Worm (Caenorhabditis elegans) whole organism, young adult: ENCODE results near the gene hrg-3.
A peak's percentile ranks its signal among the peaks of the same experiment; 100 is the strongest.

Experiments
- D2030.7 ChIP-seq: fragments of 200-800 bp; sonication (Bioruptor generic); IDR thresholded peaks from 2 replicates; pipeline ENCODE4 v1.3.6; 2022; ENCODE audit warnings: missing genetic modification reagents, missing genetic modification characterization, missing compliant biosample characterization
- F33H1.4 ChIP-seq: fragments of 200-800 bp; sonication (Bioruptor generic); IDR thresholded peaks from 2 replicates; pipeline ENCODE4 v1.3.6; 2022; ENCODE audit warnings: missing genetic modification reagents, missing genetic modification characterization, missing compliant biosample characterization
- F52B5.7 ChIP-seq: sonication (generic microtip); optimal IDR thresholded peaks from 2 replicates; lab custom pipeline; 2016; ENCODE audit warnings: mild to moderate bottlenecking, missing genetic modification characterization, missing compliant biosample characterization
- F55B11.4 ChIP-seq: sonication (generic microtip); optimal IDR thresholded peaks from 2 replicates; lab custom pipeline; 2016; ENCODE audit warnings: missing compliant biosample characterization, missing genetic modification characterization, borderline replicate concordance; ENCODE audit not compliant: insufficient read depth
- F57C9.4 ChIP-seq: sonication (generic microtip); optimal IDR thresholded peaks from 2 replicates; lab custom pipeline; 2017; ENCODE audit warnings: mild to moderate bottlenecking, missing genetic modification characterization, missing compliant biosample characterization
- atf-7 ChIP-seq: sonication (generic microtip); optimal IDR thresholded peaks from 2 replicates; lab custom pipeline; 2017; ENCODE audit warnings: mild to moderate bottlenecking, missing genetic modification characterization, missing compliant biosample characterization
- attf-5 ChIP-seq: fragments of 200-800 bp; sonication (Bioruptor generic); optimal IDR thresholded peaks from 2 replicates; lab custom pipeline; 2018; ENCODE audit warnings: mild to moderate bottlenecking, missing genetic modification characterization, missing compliant biosample characterization
- ceh-58 ChIP-seq: fragments of 200-800 bp; sonication (Bioruptor generic); IDR thresholded peaks from 2 replicates; pipeline ENCODE4 v1.3.6; 2022; ENCODE audit warnings: missing genetic modification characterization, missing compliant biosample characterization
- ceh-79 ChIP-seq: sonication (generic microtip); optimal IDR thresholded peaks from 2 replicates; lab custom pipeline; 2017; ENCODE audit warnings: mild to moderate bottlenecking, missing genetic modification characterization, missing compliant biosample characterization
- dox-1 ChIP-seq: fragments of 200-800 bp; sonication (Bioruptor generic); IDR thresholded peaks from 2 replicates; pipeline ENCODE4 v1.3.6; 2022; ENCODE audit warnings: missing genetic modification reagents, missing genetic modification characterization, missing compliant biosample characterization
- egl-18 ChIP-seq: fragments of 200-800 bp; sonication (Bioruptor generic); IDR thresholded peaks from 2 replicates; pipeline ENCODE4 v1.3.6; 2022; ENCODE audit warnings: missing genetic modification reagents, missing genetic modification characterization, missing compliant biosample characterization
- him-1 ChIP-seq: sonication (generic microtip); optimal IDR thresholded peaks from 2 replicates; lab custom pipeline; 2016; ENCODE audit warnings: missing genotype, missing genetic modification reagents, missing genetic modification characterization, missing compliant biosample characterization
- hlh-12 ChIP-seq: sonication (generic microtip); optimal IDR thresholded peaks from 2 replicates; lab custom pipeline; 2016; ENCODE audit warnings: missing genetic modification characterization, missing compliant biosample characterization
- hmg-1.2 ChIP-seq: fragments of 200-800 bp; sonication (Bioruptor generic); IDR thresholded peaks from 2 replicates; pipeline ENCODE4 v1.3.6; 2022; ENCODE audit warnings: missing genetic modification reagents, missing genetic modification characterization, missing compliant biosample characterization
- hmg-20 ChIP-seq: fragments of 200-800 bp; sonication (Bioruptor generic); IDR thresholded peaks from 2 replicates; pipeline ENCODE4 v1.3.6; 2022; ENCODE audit warnings: missing genetic modification reagents, missing genetic modification characterization, missing compliant biosample characterization
- hrde-1 ChIP-seq: sonication (generic microtip); optimal IDR thresholded peaks from 2 replicates; lab custom pipeline; 2016; ENCODE audit warnings: missing genetic modification characterization, mild to moderate bottlenecking, missing compliant biosample characterization, moderate library complexity, missing genotype, missing genetic modification reagents, borderline replicate concordance
- hsf-1 ChIP-seq: fragments of 200-800 bp; sonication (Bioruptor generic); IDR thresholded peaks from 2 replicates; pipeline ENCODE4 v1.3.6; 2022; ENCODE audit warnings: missing genetic modification reagents, missing genetic modification characterization, missing compliant biosample characterization
- let-607 ChIP-seq, 2 experiments: fragments of 200-800 bp in 1 of 2; sonication (Bioruptor generic) in 1 of 2; sonication (generic microtip) in 1 of 2; optimal IDR thresholded peaks; 2 replicates each; lab custom pipeline; 2016 to 2018; ENCODE audit warnings: mild to moderate bottlenecking in 2 of 2, missing compliant biosample characterization in 2 of 2, missing genetic modification characterization in 2 of 2, moderate library complexity in 2 of 2, missing genotype in 1 of 2
- lin-35 ChIP-seq, 3 experiments: fragments of 150-350 bp in 2 of 3; sonication (generic microtip) in 1 of 3; optimal IDR thresholded peaks; 2 replicates each; lab custom pipeline; 2014 to 2018; ENCODE audit warnings: missing biosample characterization in 3 of 3, missing genetic modification characterization in 3 of 3, missing genetic modification reagents in 3 of 3
- lin-40 ChIP-seq: sonication (generic microtip); optimal IDR thresholded peaks from 2 replicates; lab custom pipeline; 2016; ENCODE audit warnings: missing genetic modification characterization, mild to moderate bottlenecking, missing compliant biosample characterization, missing genotype, missing genetic modification reagents
- lir-1 ChIP-seq: fragments of 200-800 bp; sonication (Bioruptor generic); conservative IDR thresholded peaks from 2 replicates; pipeline ENCODE4 v1.3.6; 2022; ENCODE audit warnings: missing genetic modification reagents, missing genetic modification characterization, missing compliant biosample characterization
- lsl-1 ChIP-seq: fragments of 200-800 bp; sonication (Bioruptor generic); optimal IDR thresholded peaks from 2 replicates; lab custom pipeline; 2018; ENCODE audit warnings: mild to moderate bottlenecking, missing genetic modification characterization, moderate library complexity, missing compliant biosample characterization
- lsy-27 ChIP-seq: sonication (generic microtip); optimal IDR thresholded peaks from 2 replicates; lab custom pipeline; 2017; ENCODE audit warnings: missing genetic modification characterization, mild to moderate bottlenecking, missing compliant biosample characterization, antibody characterized with exemption, missing genotype, borderline replicate concordance; ENCODE audit not compliant: insufficient read depth
- madf-10 ChIP-seq: sonication (generic microtip); optimal IDR thresholded peaks from 2 replicates; lab custom pipeline; 2016; ENCODE audit warnings: mild to moderate bottlenecking, missing genetic modification characterization, missing compliant biosample characterization
- madf-8 ChIP-seq: fragments of 200-800 bp; sonication (Bioruptor generic); conservative IDR thresholded peaks from 2 replicates; pipeline ENCODE4 v1.3.6; 2022; ENCODE audit warnings: missing genetic modification reagents, missing genetic modification characterization, missing compliant biosample characterization
- mcd-1 ChIP-seq: fragments of 200-800 bp; sonication (Bioruptor generic); IDR thresholded peaks from 2 replicates; pipeline ENCODE4 v1.3.6; 2022; ENCODE audit warnings: missing genetic modification reagents, missing genetic modification characterization, missing compliant biosample characterization
- mes-4 ChIP-seq: sonication (generic microtip); optimal IDR thresholded peaks from 2 replicates; lab custom pipeline; 2016; ENCODE audit warnings: missing genotype, missing genetic modification characterization, missing compliant biosample characterization
- nhr-120 ChIP-seq: fragments of 200-800 bp; sonication (Bioruptor generic); IDR thresholded peaks from 2 replicates; pipeline ENCODE4 v1.3.6; 2022; ENCODE audit warnings: missing genetic modification characterization, missing compliant biosample characterization
- nhr-80 ChIP-seq: sonication (generic microtip); optimal IDR thresholded peaks from 2 replicates; lab custom pipeline; 2016; ENCODE audit warnings: missing genetic modification characterization, missing compliant biosample characterization
- nhr-90 ChIP-seq: sonication (generic microtip); optimal IDR thresholded peaks from 2 replicates; lab custom pipeline; 2016; ENCODE audit warnings: missing genotype, mild to moderate bottlenecking, missing genetic modification characterization, missing compliant biosample characterization
- rec-8 ChIP-seq, 2 experiments: sonication (generic microtip); optimal IDR thresholded peaks; 2 replicates each; lab custom pipeline; 2016; ENCODE audit warnings: mild to moderate bottlenecking in 2 of 2, missing genetic modification characterization in 2 of 2, missing genetic modification reagents in 2 of 2, missing genotype in 2 of 2, missing biosample characterization in 1 of 2, missing compliant biosample characterization in 1 of 2, moderate library complexity in 1 of 2
- sea-2 ChIP-seq: fragments of 200-800 bp; sonication (Bioruptor generic); IDR thresholded peaks from 2 replicates; pipeline ENCODE4 v1.3.6; 2022; ENCODE audit warnings: missing genetic modification characterization, missing compliant biosample characterization
- tbp1 ChIP-seq: fragments of 200-800 bp; sonication (Bioruptor generic); optimal IDR thresholded peaks from 2 replicates; lab custom pipeline; 2018; ENCODE audit warnings: mild to moderate bottlenecking, missing genetic modification characterization, missing compliant biosample characterization
- tlf-1 ChIP-seq: fragments of 200-800 bp; sonication (Bioruptor generic); optimal IDR thresholded peaks from 2 replicates; lab custom pipeline; 2018; ENCODE audit warnings: mild to moderate bottlenecking, missing genetic modification characterization, missing compliant biosample characterization
- unc-130 ChIP-seq: sonication (generic microtip); optimal IDR thresholded peaks from 2 replicates; lab custom pipeline; 2016; ENCODE audit warnings: missing genetic modification reagents, missing genetic modification characterization, missing compliant biosample characterization
- unc-62 ChIP-seq: fragments of 150-350 bp; optimal IDR thresholded peaks from 2 replicates; lab custom pipeline; 2014; ENCODE audit warnings: missing biosample characterization, missing genetic modification reagents, missing genetic modification characterization
- ztf-22 ChIP-seq: fragments of 200-800 bp; sonication (Bioruptor generic); optimal IDR thresholded peaks from 2 replicates; lab custom pipeline; 2018; ENCODE audit warnings: mild to moderate bottlenecking, missing genetic modification characterization, moderate library complexity, missing compliant biosample characterization
- ztf-28 ChIP-seq: fragments of 200-800 bp; sonication (Bioruptor generic); IDR thresholded peaks from 2 replicates; pipeline ENCODE4 v1.3.6; 2022; ENCODE audit warnings: missing genetic modification reagents, missing genetic modification characterization, missing compliant biosample characterization

The hrg-3 gene

DNA sequence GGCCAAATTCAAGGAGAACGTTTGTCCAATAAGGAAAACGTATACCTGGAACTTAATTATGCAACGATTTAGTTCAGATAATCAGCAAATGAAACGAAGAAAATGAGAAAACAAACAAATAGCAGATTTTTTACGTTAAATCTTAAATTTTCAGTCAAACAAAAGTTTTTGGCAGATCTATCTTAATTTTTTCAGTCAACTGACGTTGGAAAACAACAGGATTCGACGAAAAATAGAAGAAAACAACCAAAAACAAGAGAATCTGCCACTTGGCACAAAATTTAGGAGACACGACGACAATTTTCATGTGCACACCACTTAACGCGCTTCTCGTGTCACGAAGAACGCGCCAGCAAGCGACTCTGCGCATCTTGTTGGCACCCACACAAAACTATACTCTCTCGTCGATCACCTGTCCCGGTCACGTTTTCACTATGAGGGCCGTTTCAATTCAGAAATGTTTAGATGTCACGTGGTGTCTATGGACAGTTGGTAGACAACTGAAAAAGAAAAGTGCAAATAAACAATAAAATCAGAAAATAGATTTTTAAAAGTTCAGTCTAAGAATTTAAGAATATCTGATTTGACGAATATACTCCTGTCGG, 33.5 kb downstream of the hrg-3 start, which contains the start of gene ztf-7 (continued):
- peak; percentile 31 for TF ChIP-seq F52B5.7 (tag; lab: Kevin White, UChicago)
- peak; percentile 73 for TF ChIP-seq tbp1
- peak; percentile 63 for TF ChIP-seq hmg-20
- 0 out of 2 replicates have a peak, but pooled peaks have one; percentile 64 for TF ChIP-seq egl-18
- peak; percentile 62 for TF ChIP-seq F33H1.4
- TF ChIP-seq dox-1 (GFP tag; lab: Robert Waterston, UW): peak; percentile 98
- TF ChIP-seq hmg-1.2 (GFP tag; lab: Robert Waterston, UW): peak; percentile 99
- TF ChIP-seq lin-35 (GFP tag; optimal IDR thresholded peaks at IDR 0.05; lab: Kevin White, UChicago): peak in 1 of 3 experiments; percentile 87
- peak; percentile 97 for TF ChIP-seq tlf-1 (GFP tag; lab: Kevin White, UChicago)
- peak; percentile 92 for TF ChIP-seq mcd-1 (GFP tag; lab: Robert Waterston, UW)

DNA sequence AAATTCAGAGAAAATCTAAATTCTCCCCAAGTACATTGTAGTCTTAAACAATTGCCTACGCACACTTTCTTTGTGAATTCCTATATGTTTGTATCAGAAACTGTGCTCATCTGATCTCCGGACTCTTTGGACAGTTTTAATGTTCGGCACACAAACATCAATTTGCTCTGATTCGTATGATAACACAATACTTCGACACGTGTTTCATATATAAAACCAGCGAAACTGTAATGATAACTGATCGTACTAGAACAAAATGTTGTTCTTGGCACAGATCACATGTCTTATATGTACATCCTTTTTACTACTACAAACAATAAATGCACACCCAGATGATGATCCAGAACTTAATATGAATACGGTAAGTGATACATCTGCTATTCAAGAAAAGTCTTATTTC, 35.1 kb downstream of the hrg-3 start, which contains the start of gene lipl-2:
Gene lipl-2, plus strand, starts transcription at position 236 of the 400 bp plus-strand sequence.
- no peak for TF ChIP-seq tlf-1 (GFP tag; lab: Kevin White, UChicago)
- no peak for TF ChIP-seq F55B11.4 (tag; lab: Kevin White, UChicago)
- TF ChIP-seq ztf-28 (GFP tag; lab: Robert Waterston, UW): no peak
- TF ChIP-seq tbp1: peak; percentile 8
- TF ChIP-seq let-607 (tag; optimal IDR thresholded peaks at IDR 0.05; lab: Kevin White, UChicago): peak in 1 of 2 experiments; percentile 57
- no peak for TF ChIP-seq nhr-90 (tag; lab: Kevin White, UChicago)
- TF ChIP-seq sea-2 (GFP tag; lab: Robert Waterston, UW): no peak
- TF ChIP-seq ztf-22 (GFP tag; lab: Kevin White, UChicago): no peak
- TF ChIP-seq madf-8 (GFP tag; lab: Robert Waterston, UW): no peak
- TF ChIP-seq hlh-12: no peak
- TF ChIP-seq nhr-80: peak; percentile 68
- no peak for TF ChIP-seq unc-62 (GFP tag; lab: Kevin White, UChicago)
- no peak for TF ChIP-seq lir-1
- no peak for TF ChIP-seq lsl-1 (GFP tag; lab: Kevin White, UChicago)
- TF ChIP-seq madf-10 (tag; lab: Kevin White, UChicago): no peak
- TF ChIP-seq him-1 (tag; lab: Kevin White, UChicago): no peak
- no peak for TF ChIP-seq F57C9.4 (tag; lab: Kevin White, UChicago)
- TF ChIP-seq hrde-1 (tag; lab: Kevin White, UChicago): no peak
- TF ChIP-seq lsy-27 (tag; lab: Kevin White, UChicago): no peak
- TF ChIP-seq attf-5: no peak

DNA sequence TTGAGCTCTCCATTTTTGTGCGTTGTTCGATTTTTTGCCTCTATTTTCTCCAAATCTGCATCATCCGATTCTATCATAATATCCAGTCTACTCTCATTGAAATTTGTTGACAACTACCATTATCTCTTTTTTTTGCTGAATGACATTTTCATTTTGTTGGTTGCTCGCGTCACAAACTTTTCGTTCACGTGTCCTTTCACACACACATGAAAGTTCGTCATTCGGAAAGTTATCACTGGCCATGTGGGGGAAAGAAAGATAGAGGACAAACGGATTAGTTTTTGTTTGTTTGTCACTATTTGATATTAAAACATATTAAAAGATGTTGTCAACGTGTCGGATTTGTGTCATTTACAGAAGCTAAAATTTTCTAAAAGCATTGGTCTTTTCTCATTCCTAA, 38.7 kb downstream of the hrg-3 start:
- peak; percentile 30 for TF ChIP-seq nhr-80
- TF ChIP-seq let-607 (tag; optimal IDR thresholded peaks at IDR 0.05; lab: Kevin White, UChicago): peak in 1 of 2 experiments; percentile 52
- TF ChIP-seq mes-4: no peak
- TF ChIP-seq, all 124 proteins: peak for 2

DNA sequence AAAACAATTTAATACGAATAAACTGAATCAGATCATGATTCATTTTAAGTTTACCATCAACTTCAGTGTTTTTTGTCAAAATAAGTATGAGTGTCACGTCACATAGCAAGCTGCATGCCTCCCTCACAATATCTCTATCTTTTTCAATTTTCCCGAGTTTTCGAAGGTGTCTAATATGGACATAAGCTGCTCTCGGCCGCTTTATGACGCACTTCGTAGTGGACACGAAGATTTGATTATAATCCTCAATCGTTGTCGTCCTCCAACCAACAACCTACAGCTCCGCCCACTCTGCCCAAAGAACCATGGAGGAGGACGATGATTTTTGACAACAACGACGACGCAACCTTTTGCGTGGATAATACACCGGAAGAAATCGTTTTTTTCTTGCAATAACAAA, 39.7 kb downstream of the hrg-3 start:
- TF ChIP-seq D2030.7 (GFP tag; lab: Robert Waterston, UW): no peak
- TF ChIP-seq atf-7: no peak
- no peak for TF ChIP-seq dox-1 (GFP tag; lab: Robert Waterston, UW)
- TF ChIP-seq nhr-120 (GFP tag; lab: Robert Waterston, UW): no peak
- no peak for TF ChIP-seq rec-8 (tag; optimal IDR thresholded peaks at IDR 0.05; lab: Kevin White, UChicago)
- TF ChIP-seq unc-130: no peak
- no peak for TF ChIP-seq hsf-1
- TF ChIP-seq lin-40 (tag; lab: Kevin White, UChicago): no peak
- no peak for TF ChIP-seq ceh-58 (GFP tag; lab: Robert Waterston, UW)
- no peak for TF ChIP-seq mcd-1 (GFP tag; lab: Robert Waterston, UW)
- no peak for TF ChIP-seq ceh-79 (tag; lab: Kevin White, UChicago)
